Worm (Caenorhabditis elegans) whole organism, L4/young adult: ENCODE measurements around the gene obr-1.

Experiments used
- W03F9.2 ChIP-seq: fragments of 150-350 bp; optimal IDR thresholded peaks from 2 replicates; lab custom pipeline; 2014; ENCODE audit warnings: missing biosample characterization, missing genetic modification characterization
- dao-5 ChIP-seq: sonication (generic microtip); optimal IDR thresholded peaks from 2 replicates; lab custom pipeline; 2016; ENCODE audit warnings: missing genotype, missing genetic modification characterization, moderate library complexity, missing compliant biosample characterization
- him-1 ChIP-seq: sonication (generic microtip); optimal IDR thresholded peaks from 2 replicates; lab custom pipeline; 2016; ENCODE audit warnings: missing genotype, missing genetic modification reagents, missing genetic modification characterization, missing compliant biosample characterization

DNA sequence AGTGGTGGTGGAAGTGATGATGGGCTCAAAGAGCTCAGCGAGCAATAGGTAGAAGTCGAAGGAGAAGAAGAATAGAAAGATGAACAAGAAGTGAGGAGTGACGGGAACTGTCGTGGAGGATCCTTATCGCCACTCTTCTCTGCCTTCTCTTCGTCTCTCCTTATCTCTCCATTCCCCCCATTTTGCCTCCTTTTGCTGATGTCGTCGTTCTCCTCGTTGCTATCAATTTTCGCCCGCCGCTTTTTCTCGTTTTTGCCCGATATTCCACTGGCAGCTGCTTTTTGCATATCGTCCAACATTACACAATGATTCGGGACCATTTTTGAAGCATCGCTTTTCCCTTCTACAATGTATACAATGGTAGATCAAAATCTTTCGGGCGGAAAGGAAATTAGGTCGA, 3.3 kb downstream of the obr-1 start:
- TF ChIP-seq dao-5 (tag; lab: Kevin White, UChicago) = no peak
- no peak for TF ChIP-seq him-1
- TF ChIP-seq W03F9.2 (tag; lab: Kevin White, UChicago) = no peak
